Fruit fly (Drosophila melanogaster): ENCODE data around the gene sas.

DNA sequence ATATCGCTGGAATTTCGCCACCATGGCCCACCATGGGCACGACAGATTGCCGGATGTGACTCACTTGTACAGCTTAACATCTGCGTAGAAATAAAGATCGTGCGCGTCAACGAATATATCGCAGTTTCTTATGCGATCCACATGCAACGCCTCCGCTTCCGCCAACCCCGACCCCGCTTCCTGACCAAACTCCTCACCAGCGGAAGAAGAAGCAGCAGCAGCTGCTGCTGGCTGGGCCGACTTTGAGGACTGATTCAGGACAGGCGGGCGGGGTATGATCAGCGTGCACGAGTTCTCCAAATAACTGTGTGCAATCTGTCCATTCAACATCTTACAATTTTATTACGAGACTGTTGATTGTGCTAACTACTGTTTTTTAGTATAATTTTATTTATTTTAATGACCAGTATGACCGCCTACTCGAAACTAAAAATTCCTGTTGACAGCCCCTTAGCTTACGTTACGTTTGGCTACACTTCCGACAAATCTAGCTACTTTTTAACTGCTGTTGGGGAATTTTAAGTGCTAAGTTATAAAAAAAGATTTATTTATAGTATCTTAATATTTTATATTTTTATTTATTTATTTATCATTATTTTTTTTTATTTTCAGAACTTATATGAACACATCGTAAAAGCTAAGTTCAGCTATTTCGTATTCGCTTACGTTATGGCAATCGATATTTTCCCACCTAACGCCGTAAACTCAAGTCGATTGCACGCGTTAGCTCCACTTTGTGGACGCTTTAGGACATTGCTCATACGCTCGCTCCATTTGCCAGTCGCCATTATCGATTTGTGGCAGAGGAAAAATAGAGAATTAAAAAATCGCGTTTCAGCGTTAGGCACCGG, 23.9 kb downstream of the sas start, which contains the start of the genes CG10055 and lap:
- TF ChIP-seq CG14711 (tag; optimal IDR thresholded peaks at IDR 0.05) = no peak
- no peak for TF ChIP-seq kay (GFP tag; ENCODE audit: borderline replicate concordance)
- no peak for TF ChIP-seq CG12768 (GFP tag; optimal IDR thresholded peaks at IDR 0.05)
- no peak for TF ChIP-seq cnc (optimal IDR thresholded peaks at IDR 0.05)
- TF ChIP-seq Hr96 (GFP tag; optimal IDR thresholded peaks at IDR 0.05) = no peak
- TF ChIP-seq bab1 (GFP tag; optimal IDR thresholded peaks at IDR 0.05) = no peak
- TF ChIP-seq cic (GFP tag; optimal IDR thresholded peaks at IDR 0.05) = no peak
- TF ChIP-seq Clk (GFP tag; optimal IDR thresholded peaks at IDR 0.05) = no peak
- no peak for TF ChIP-seq toe (GFP tag; optimal IDR thresholded peaks at IDR 0.05)
- peak; percentile 11 for TF ChIP-seq Mnt (GFP tag; optimal IDR thresholded peaks at IDR 0.05)
- TF ChIP-seq CG7045 (GFP tag; optimal IDR thresholded peaks at IDR 0.05) = no peak
- TF ChIP-seq CG33017 (tag; optimal IDR thresholded peaks at IDR 0.05) = no peak

All from whole organism, adult.